Fruit fly (Drosophila melanogaster): ENCODE measurements around the gene CG2187.

dm6 chr3R:31721466-31721865 lies 37.0 kb downstream of the CG2187 start:
- TF ChIP-seq pan (optimal IDR thresholded peaks at IDR 0.05), result no peak
- TF ChIP-seq CG8478 (optimal IDR thresholded peaks at IDR 0.05), result no peak
